Fruit fly (Drosophila melanogaster) whole organism, embryonic: Measurements from ENCODE around the gene CG18661.
A peak's percentile ranks its signal among the peaks of the same experiment; 100 is the strongest.

ENCODE experiments used
- Ada2b ChIP-seq: fragments of 200-800 bp; sonication (Bioruptor generic); IDR thresholded peaks from 2 replicates; pipeline ENCODE4 v1.3.6; 2022; ENCODE audit warnings: missing biosample characterization, missing genetic modification characterization
- Atf-2 ChIP-seq: fragments of 200-800 bp; sonication (Bioruptor generic); optimal IDR thresholded peaks from 2 replicates; lab custom pipeline; 2016; ENCODE audit warnings: missing biosample characterization, missing genetic modification characterization
- CG1024 ChIP-seq: fragments of 200-800 bp; sonication (Bioruptor generic); IDR thresholded peaks from 2 replicates; pipeline ENCODE4 v1.3.6; 2022; ENCODE audit warnings: missing biosample characterization, missing genetic modification characterization
- CG10321 ChIP-seq: fragments of 200-800 bp; sonication (Bioruptor generic); IDR thresholded peaks from 2 replicates; pipeline ENCODE4 v1.3.6; 2022; ENCODE audit warnings: missing biosample characterization, missing genetic modification characterization
- CG10959 ChIP-seq: fragments of 200-800 bp; sonication (Bioruptor generic); IDR thresholded peaks from 2 replicates; pipeline ENCODE4 v1.3.6; 2022; ENCODE audit warnings: missing biosample characterization, missing genetic modification characterization
- CG11696 ChIP-seq: fragments of 200-800 bp; sonication (Bioruptor generic); IDR thresholded peaks from 2 replicates; pipeline ENCODE4 v1.3.6; 2022; ENCODE audit warnings: missing biosample characterization, missing genetic modification characterization
- CG11723 ChIP-seq: fragments of 200-800 bp; sonication (Bioruptor generic); optimal IDR thresholded peaks from 2 replicates; lab custom pipeline; 2017; ENCODE audit warnings: missing biosample characterization, mild to moderate bottlenecking, missing genetic modification characterization
- CG12219 ChIP-seq: fragments of 200-800 bp; sonication (Bioruptor generic); optimal IDR thresholded peaks from 3 replicates; lab custom pipeline; 2018; ENCODE audit warnings: missing biosample characterization, mild to moderate bottlenecking, missing genetic modification characterization
- CG12236 ChIP-seq: fragments of 200-800 bp; sonication (Bioruptor generic); optimal IDR thresholded peaks from 2 replicates; lab custom pipeline; 2016; ENCODE audit warnings: missing biosample characterization, missing genetic modification characterization
- CG12659 ChIP-seq: fragments of 200-800 bp; sonication (Bioruptor generic); optimal IDR thresholded peaks from 3 replicates; lab custom pipeline; 2017; ENCODE audit warnings: mild to moderate bottlenecking, missing biosample characterization, missing genetic modification reagents, missing genetic modification characterization
- CG13287 ChIP-seq: fragments of 200-800 bp; sonication (Bioruptor generic); IDR thresholded peaks from 2 replicates; pipeline ENCODE4 v1.3.6; 2022; ENCODE audit warnings: missing biosample characterization, missing genetic modification characterization; ENCODE audit not compliant: partially characterized antibody
- CG15514 ChIP-seq: fragments of 200-800 bp; sonication (Bioruptor generic); optimal IDR thresholded peaks from 3 replicates; lab custom pipeline; 2017; ENCODE audit warnings: missing biosample characterization, missing genetic modification characterization, mild to moderate bottlenecking, moderate library complexity, missing genetic modification reagents
- CG16813 ChIP-seq: fragments of 200-800 bp; sonication (Bioruptor generic); IDR thresholded peaks from 3 replicates; pipeline ENCODE4 v1.3.6; 2022; ENCODE audit warnings: missing biosample characterization, missing genetic modification characterization; ENCODE audit not compliant: partially characterized antibody
- CG16863 ChIP-seq: fragments of 200-800 bp; sonication (Bioruptor generic); optimal IDR thresholded peaks from 3 replicates; lab custom pipeline; 2016; ENCODE audit warnings: missing biosample characterization, missing genetic modification characterization
- CG17912 ChIP-seq: fragments of 200-800 bp; sonication (Bioruptor generic); optimal IDR thresholded peaks from 2 replicates; lab custom pipeline; 2018; ENCODE audit warnings: missing biosample characterization, mild to moderate bottlenecking, missing genetic modification characterization
- CG2116 ChIP-seq: fragments of 200-800 bp; sonication (Bioruptor generic); optimal IDR thresholded peaks from 3 replicates; lab custom pipeline; 2018; ENCODE audit warnings: missing biosample characterization, mild to moderate bottlenecking, missing genetic modification characterization
- CG30431 ChIP-seq: fragments of 200-800 bp; sonication (Bioruptor generic); optimal IDR thresholded peaks from 2 replicates; lab custom pipeline; 2017; ENCODE audit warnings: missing biosample characterization, missing genetic modification characterization
- CG34422 ChIP-seq: fragments of 200-800 bp; sonication (Bioruptor generic); IDR thresholded peaks from 3 replicates; pipeline ENCODE4 v1.3.6; 2022; ENCODE audit warnings: missing biosample characterization, missing genetic modification characterization
- CG3847 ChIP-seq: fragments of 200-800 bp; sonication (Bioruptor generic); IDR thresholded peaks from 2 replicates; pipeline ENCODE4 v1.3.6; 2022; ENCODE audit warnings: missing biosample characterization, missing genetic modification characterization
- CG42726 ChIP-seq: fragments of 200-800 bp; sonication (Bioruptor generic); IDR thresholded peaks from 2 replicates; pipeline ENCODE4 v1.3.6; 2022; ENCODE audit warnings: missing biosample characterization, missing genetic modification characterization; ENCODE audit not compliant: partially characterized antibody
- CG4730 ChIP-seq: fragments of 200-800 bp; sonication (Bioruptor generic); IDR thresholded peaks from 2 replicates; pipeline ENCODE4 v1.3.6; 2022; ENCODE audit warnings: missing biosample characterization, missing genetic modification characterization
- CG4820 ChIP-seq: fragments of 200-800 bp; sonication (Bioruptor generic); optimal IDR thresholded peaks from 3 replicates; lab custom pipeline; 2016; ENCODE audit warnings: missing biosample characterization, missing genetic modification characterization
- CG4854 ChIP-seq: fragments of 200-800 bp; sonication (Bioruptor generic); optimal IDR thresholded peaks from 2 replicates; lab custom pipeline; 2016; ENCODE audit warnings: missing biosample characterization, missing genetic modification characterization, inconsistent platforms
- CG6272 ChIP-seq: fragments of 200-800 bp; sonication (Bioruptor generic); IDR thresholded peaks from 2 replicates; pipeline ENCODE4 v1.3.6; 2022; ENCODE audit warnings: missing biosample characterization, missing genetic modification characterization
- CG6791 ChIP-seq: fragments of 200-800 bp; sonication (Bioruptor generic); IDR thresholded peaks from 3 replicates; pipeline ENCODE4 v1.3.6; 2022; ENCODE audit warnings: missing biosample characterization, missing genetic modification characterization; ENCODE audit not compliant: partially characterized antibody
- CG8281 ChIP-seq: fragments of 200-800 bp; sonication (Bioruptor generic); optimal IDR thresholded peaks from 2 replicates; lab custom pipeline; 2018; ENCODE audit warnings: missing biosample characterization, mild to moderate bottlenecking, missing genetic modification characterization, moderate library complexity
- Dfd ChIP-seq, 2 experiments: fragments of >200 bp; optimal IDR thresholded peaks; 2 replicates each; lab custom pipeline; 2017; ENCODE audit warnings: missing biosample characterization in 2 of 2, missing genetic modification characterization in 2 of 2
- H15 ChIP-seq: fragments of 200-800 bp; sonication (Bioruptor generic); IDR thresholded peaks from 3 replicates; pipeline ENCODE4 v1.3.6; 2022; ENCODE audit warnings: missing biosample characterization, missing genetic modification characterization
- Mes4 ChIP-seq: fragments of 200-800 bp; sonication (Bioruptor generic); optimal IDR thresholded peaks from 2 replicates; lab custom pipeline; 2016; ENCODE audit warnings: missing biosample characterization, missing genetic modification characterization
- Sox100B ChIP-seq: fragments of 200-800 bp; sonication (Bioruptor generic); optimal IDR thresholded peaks from 3 replicates; lab custom pipeline; 2018; ENCODE audit warnings: missing biosample characterization, mild to moderate bottlenecking, missing genetic modification characterization
- ab ChIP-seq: fragments of 200-800 bp; sonication (Bioruptor generic); optimal IDR thresholded peaks from 2 replicates; lab custom pipeline; 2016; ENCODE audit warnings: missing biosample characterization, missing genetic modification characterization
- corto ChIP-seq: fragments of 200-800 bp; sonication (Bioruptor generic); optimal IDR thresholded peaks from 2 replicates; lab custom pipeline; 2016; ENCODE audit warnings: missing biosample characterization, mild to moderate bottlenecking, missing genetic modification characterization, moderate library complexity
- da ChIP-seq: fragments of 200-800 bp; sonication (Bioruptor generic); optimal IDR thresholded peaks from 2 replicates; lab custom pipeline; 2016; ENCODE audit warnings: missing biosample characterization, missing genetic modification characterization
- en ChIP-seq: fragments of 200-800 bp; sonication (Bioruptor generic); optimal IDR thresholded peaks from 2 replicates; lab custom pipeline; 2016; ENCODE audit warnings: missing biosample characterization, missing genetic modification characterization
- fd96Cb ChIP-seq: fragments of 200-800 bp; sonication (Bioruptor generic); optimal IDR thresholded peaks from 2 replicates; lab custom pipeline; 2018; ENCODE audit warnings: missing biosample characterization, mild to moderate bottlenecking, missing genetic modification characterization, moderate library complexity
- gcm ChIP-seq: fragments of 200-800 bp; sonication (Bioruptor generic); optimal IDR thresholded peaks from 2 replicates; lab custom pipeline; 2019; ENCODE audit warnings: missing biosample characterization, mild to moderate bottlenecking, missing genetic modification characterization, moderate library complexity
- gsb ChIP-seq: fragments of 200-800 bp; sonication (Bioruptor generic); IDR thresholded peaks from 2 replicates; pipeline ENCODE4 v1.3.6; 2022; ENCODE audit warnings: missing biosample characterization, missing genetic modification characterization
- jigr1 ChIP-seq: fragments of 200-800 bp; sonication (Bioruptor generic); IDR thresholded peaks from 3 replicates; pipeline ENCODE4 v1.3.6; 2022; ENCODE audit warnings: missing biosample characterization, missing genetic modification characterization
- mld ChIP-seq: fragments of 200-800 bp; sonication (Bioruptor generic); IDR thresholded peaks from 3 replicates; pipeline ENCODE4 v1.3.6; 2022; ENCODE audit warnings: missing biosample characterization, missing genetic modification characterization; ENCODE audit not compliant: partially characterized antibody
- nau ChIP-seq: fragments of 200-800 bp; sonication (Bioruptor generic); optimal IDR thresholded peaks from 3 replicates; lab custom pipeline; 2017; ENCODE audit warnings: missing biosample characterization, mild to moderate bottlenecking, missing genetic modification characterization, missing genetic modification reagents
- pfk ChIP-seq: fragments of 200-800 bp; sonication (Bioruptor generic); optimal IDR thresholded peaks from 2 replicates; lab custom pipeline; 2018; ENCODE audit warnings: missing biosample characterization, mild to moderate bottlenecking, missing genetic modification characterization, moderate library complexity
- phol ChIP-seq: fragments of 200-800 bp; sonication (Bioruptor generic); optimal IDR thresholded peaks from 3 replicates; lab custom pipeline; 2018; ENCODE audit warnings: missing biosample characterization, mild to moderate bottlenecking, missing genetic modification characterization, moderate library complexity
- run ChIP-seq: fragments of 200-800 bp; sonication (Bioruptor generic); optimal IDR thresholded peaks from 3 replicates; lab custom pipeline; 2018; ENCODE audit warnings: missing biosample characterization, mild to moderate bottlenecking, missing genetic modification characterization
- slp2 ChIP-seq: fragments of 200-800 bp; sonication (Bioruptor generic); optimal IDR thresholded peaks from 2 replicates; lab custom pipeline; 2016; ENCODE audit warnings: missing biosample characterization, missing genetic modification characterization
- sob ChIP-seq: fragments of 200-800 bp; sonication (Bioruptor generic); IDR thresholded peaks from 2 replicates; pipeline ENCODE4 v1.3.6; 2022; ENCODE audit warnings: missing biosample characterization, missing genetic modification characterization
- sqz ChIP-seq: fragments of 200-800 bp; sonication (Bioruptor generic); optimal IDR thresholded peaks from 3 replicates; lab custom pipeline; 2018; ENCODE audit warnings: missing biosample characterization, mild to moderate bottlenecking, missing genetic modification characterization
- trh ChIP-seq: fragments of 200-800 bp; sonication (Bioruptor generic); optimal IDR thresholded peaks from 2 replicates; lab custom pipeline; 2016; ENCODE audit warnings: missing biosample characterization, missing genetic modification characterization
- tup ChIP-seq: fragments of 200-800 bp; sonication (Bioruptor generic); optimal IDR thresholded peaks from 2 replicates; lab custom pipeline; 2016; ENCODE audit warnings: missing biosample characterization, mild to moderate bottlenecking, missing genetic modification characterization, moderate library complexity
- vnd ChIP-seq: fragments of 200-800 bp; sonication (Bioruptor generic); IDR thresholded peaks from 3 replicates; pipeline ENCODE4 v1.3.6; 2022; ENCODE audit warnings: missing biosample characterization, missing genetic modification characterization; ENCODE audit not compliant: partially characterized antibody

CG18661 gene

dm6 chr2L:8984614-8985318 lies 12.6 kb upstream of the CG18661 start, which contains the start of gene CG13101 (continued):
- TF ChIP-seq trh (GFP tag; lab: Kevin White, UChicago) (peak; percentile 60), CG4730 (GFP tag; lab: Robert Waterston, UW) (peak; percentile 93), CG12236 (GFP tag; lab: Kevin White, UChicago) (peak; percentile 56), ab (GFP tag; lab: Kevin White, UChicago) (no peak), CG15514 (GFP tag; lab: Kevin White, UChicago) (peak; percentile 88), gcm (peak; percentile 92), CG34422 (GFP tag; lab: Robert Waterston, UW) (peak; percentile 95; the same call in 2 of the 3 replicates), Dfd (GFP tag; optimal IDR thresholded peaks at IDR 0.05; lab: Kevin White, UChicago) (no peak), CG11723 (peak; percentile 66), sqz (GFP tag; lab: Kevin White, UChicago) (peak; percentile 92), CG17912 (GFP tag; lab: Kevin White, UChicago) (no peak), gsb (GFP tag; lab: Robert Waterston, UW) (peak; percentile 89), jigr1 (GFP tag; lab: Robert Waterston, UW) (peak; percentile 77), CG4854 (GFP tag; lab: Kevin White, UChicago) (peak; percentile 79), CG11696 (peak; percentile 89), CG30431 (peak; percentile 70), tup (GFP tag; lab: Kevin White, UChicago) (peak; percentile 75), en (peak; percentile 68), CG12219 (GFP tag; lab: Kevin White, UChicago) (peak; percentile 88), CG16813 (no peak), Ada2b (peak; percentile 94), mld (GFP tag; lab: Robert Waterston, UW) (no peak), Atf-2 (GFP tag; lab: Kevin White, UChicago) (peak; percentile 83), CG12659 (GFP tag; lab: Kevin White, UChicago) (peak; percentile 94), corto (peak; percentile 95), run (tag; lab: Kevin White, UChicago) (peak; percentile 85), CG6272 (no peak; the same call in none of the 2 replicates), Mes4 (GFP tag; lab: Kevin White, UChicago) (peak; percentile 71), CG16863 (GFP tag; lab: Kevin White, UChicago) (peak; percentile 85), CG8281 (tag; lab: Kevin White, UChicago) (peak; percentile 87), CG1024 (GFP tag; lab: Robert Waterston, UW) (peak; percentile 82), phol (peak; percentile 91), CG2116 (peak; percentile 72), CG3847 (GFP tag; lab: Robert Waterston, UW) (peak; percentile 94), CG42726 (no peak), CG6791 (no peak), da (GFP tag; lab: Kevin White, UChicago) (peak; percentile 50), CG4820 (GFP tag; lab: Kevin White, UChicago) (peak; percentile 87), CG13287 (GFP tag; lab: Robert Waterston, UW) (peak; percentile 22; the same call in 1 of the 2 replicates), Sox100B (GFP tag; lab: Kevin White, UChicago) (peak; percentile 89), CG10959 (GFP tag; lab: Robert Waterston, UW) (peak; percentile 85), fd96Cb (peak; percentile 88), vnd (GFP tag; lab: Robert Waterston, UW) (no peak), CG10321 (GFP tag; lab: Robert Waterston, UW) (peak; percentile 81), slp2 (peak; percentile 83), sob (GFP tag; lab: Robert Waterston, UW) (peak; percentile 96), nau (peak; percentile 90), pfk (GFP tag; lab: Kevin White, UChicago) (no peak), H15 (peak; percentile 89)
